Worm (Caenorhabditis elegans): Measurements from ENCODE around the gene R01H2.4.

The R01H2.4 gene

ce11 chrIII:7064185-7064584 is at the start of gene R01H2.4:
R01H2.4 (minus strand) TSS chrIII:7064285.
- TF ChIP-seq cog-1 (tag; optimal IDR thresholded peaks at IDR 0.05) (no peak), med-1 (GFP tag; optimal IDR thresholded peaks at IDR 0.05; ENCODE audit: insufficient read depth) (no peak), T22C8.4 (GFP tag; IDR thresholded peaks at IDR 0.05) (no peak), ref-1 (GFP tag; conservative IDR thresholded peaks at IDR 0.05) (no peak), ztf-23 (GFP tag; IDR thresholded peaks at IDR 0.05) (no peak), ztf-29 (GFP tag; IDR thresholded peaks at IDR 0.05) (no peak), klf-2 (GFP tag; conservative IDR thresholded peaks at IDR 0.05) (no peak), flt-1 (GFP tag; IDR thresholded peaks at IDR 0.05) (no peak), tab-1 (GFP tag; IDR thresholded peaks at IDR 0.05) (no peak)

- TF ChIP-seq T22C8.4 (GFP tag; IDR thresholded peaks at IDR 0.05) = no peak
- TF ChIP-seq flt-1 (GFP tag; IDR thresholded peaks at IDR 0.05) = no peak
- TF ChIP-seq med-1 (GFP tag; optimal IDR thresholded peaks at IDR 0.05; ENCODE audit: insufficient read depth) = no peak
- no peak for TF ChIP-seq tab-1 (GFP tag; IDR thresholded peaks at IDR 0.05)
- TF ChIP-seq cog-1 (tag; optimal IDR thresholded peaks at IDR 0.05) = no peak
- TF ChIP-seq klf-2 (GFP tag; conservative IDR thresholded peaks at IDR 0.05) = no peak
- no peak for TF ChIP-seq ref-1 (GFP tag; conservative IDR thresholded peaks at IDR 0.05)
- TF ChIP-seq ztf-29 (GFP tag; IDR thresholded peaks at IDR 0.05) = no peak
- no peak for TF ChIP-seq ztf-23 (GFP tag; IDR thresholded peaks at IDR 0.05)
Observed at ce11 chrIII:7112285-7112684, 48.2 kb upstream of the R01H2.4 start.

ce11 chrIII:7111793-7112192 is 47.7 kb upstream of the R01H2.4 start, which contains the start of gene B0280.7:
B0280.7 (minus strand) TSS chrIII:7111893.
- TF ChIP-seq tab-1 (GFP tag; IDR thresholded peaks at IDR 0.05) (no peak), ztf-23 (GFP tag; IDR thresholded peaks at IDR 0.05) (no peak), flt-1 (GFP tag; IDR thresholded peaks at IDR 0.05) (no peak), klf-2 (GFP tag; conservative IDR thresholded peaks at IDR 0.05) (no peak), med-1 (GFP tag; optimal IDR thresholded peaks at IDR 0.05; ENCODE audit: insufficient read depth) (no peak), cog-1 (tag; optimal IDR thresholded peaks at IDR 0.05) (no peak), T22C8.4 (GFP tag; IDR thresholded peaks at IDR 0.05) (no peak), ztf-29 (GFP tag; IDR thresholded peaks at IDR 0.05) (no peak), ref-1 (GFP tag; conservative IDR thresholded peaks at IDR 0.05) (no peak)

ce11 chrIII:7107965-7108364 is 43.9 kb upstream of the R01H2.4 start, which contains the start of gene odd-1:
odd-1 (plus strand) TSS chrIII:7108313.
- no peak for TF ChIP-seq klf-2 (GFP tag; conservative IDR thresholded peaks at IDR 0.05)
- no peak for TF ChIP-seq med-1 (GFP tag; optimal IDR thresholded peaks at IDR 0.05; ENCODE audit: insufficient read depth)
- TF ChIP-seq tab-1 (GFP tag; IDR thresholded peaks at IDR 0.05) = no peak
- TF ChIP-seq cog-1 (tag; optimal IDR thresholded peaks at IDR 0.05) = no peak
- TF ChIP-seq flt-1 (GFP tag; IDR thresholded peaks at IDR 0.05) = no peak
- no peak for TF ChIP-seq ztf-23 (GFP tag; IDR thresholded peaks at IDR 0.05)
- no peak for TF ChIP-seq T22C8.4 (GFP tag; IDR thresholded peaks at IDR 0.05)
- TF ChIP-seq ztf-29 (GFP tag; IDR thresholded peaks at IDR 0.05) = no peak
- no peak for TF ChIP-seq ref-1 (GFP tag; conservative IDR thresholded peaks at IDR 0.05)

- TF ChIP-seq cog-1 (tag; optimal IDR thresholded peaks at IDR 0.05) (no peak), ztf-29 (GFP tag; IDR thresholded peaks at IDR 0.05) (no peak), flt-1 (GFP tag; IDR thresholded peaks at IDR 0.05) (no peak), ref-1 (GFP tag; conservative IDR thresholded peaks at IDR 0.05) (no peak), med-1 (GFP tag; optimal IDR thresholded peaks at IDR 0.05; ENCODE audit: insufficient read depth) (no peak), tab-1 (GFP tag; IDR thresholded peaks at IDR 0.05) (no peak), klf-2 (GFP tag; conservative IDR thresholded peaks at IDR 0.05) (no peak), T22C8.4 (GFP tag; IDR thresholded peaks at IDR 0.05) (no peak), ztf-23 (GFP tag; IDR thresholded peaks at IDR 0.05) (no peak)
Observed at ce11 chrIII:7106854-7107253, 42.8 kb upstream of the R01H2.4 start.

ce11 chrIII:7103940-7104440 is 39.9 kb upstream of the R01H2.4 start, which contains the start of gene cpg-2:
cpg-2 (minus strand) TSS chrIII:7103990.
- no peak for TF ChIP-seq med-1 (GFP tag; optimal IDR thresholded peaks at IDR 0.05; ENCODE audit: insufficient read depth)
- no peak for TF ChIP-seq ztf-23 (GFP tag; IDR thresholded peaks at IDR 0.05)
- TF ChIP-seq tab-1 (GFP tag; IDR thresholded peaks at IDR 0.05) = no peak
- no peak for TF ChIP-seq flt-1 (GFP tag; IDR thresholded peaks at IDR 0.05)
- no peak for TF ChIP-seq T22C8.4 (GFP tag; IDR thresholded peaks at IDR 0.05)
- no peak for TF ChIP-seq cog-1 (tag; optimal IDR thresholded peaks at IDR 0.05)
- no peak for TF ChIP-seq ztf-29 (GFP tag; IDR thresholded peaks at IDR 0.05)
- no peak for TF ChIP-seq ref-1 (GFP tag; conservative IDR thresholded peaks at IDR 0.05)
- no peak for TF ChIP-seq klf-2 (GFP tag; conservative IDR thresholded peaks at IDR 0.05)

- TF ChIP-seq flt-1 (GFP tag; IDR thresholded peaks at IDR 0.05) (no peak), ztf-23 (GFP tag; IDR thresholded peaks at IDR 0.05) (no peak), med-1 (GFP tag; optimal IDR thresholded peaks at IDR 0.05; ENCODE audit: insufficient read depth) (no peak), klf-2 (GFP tag; conservative IDR thresholded peaks at IDR 0.05) (no peak), T22C8.4 (GFP tag; IDR thresholded peaks at IDR 0.05) (no peak)
Observed at ce11 chrIII:7101814-7102477, 37.9 kb upstream of the R01H2.4 start.

ce11 chrIII:7100001-7100400 is 35.9 kb upstream of the R01H2.4 start, which contains the start of gene ZK418.11:
ZK418.11 (plus strand) TSS chrIII:7100289.
- no peak for TF ChIP-seq klf-2 (GFP tag; conservative IDR thresholded peaks at IDR 0.05)
- no peak for TF ChIP-seq tab-1 (GFP tag; IDR thresholded peaks at IDR 0.05)
- no peak for TF ChIP-seq cog-1 (tag; optimal IDR thresholded peaks at IDR 0.05)
- no peak for TF ChIP-seq flt-1 (GFP tag; IDR thresholded peaks at IDR 0.05)
- TF ChIP-seq med-1 (GFP tag; optimal IDR thresholded peaks at IDR 0.05; ENCODE audit: insufficient read depth) = no peak
- TF ChIP-seq T22C8.4 (GFP tag; IDR thresholded peaks at IDR 0.05) = no peak
- no peak for TF ChIP-seq ztf-29 (GFP tag; IDR thresholded peaks at IDR 0.05)
- TF ChIP-seq ztf-23 (GFP tag; IDR thresholded peaks at IDR 0.05) = no peak
- no peak for TF ChIP-seq ref-1 (GFP tag; conservative IDR thresholded peaks at IDR 0.05)

- TF ChIP-seq T22C8.4 (GFP tag; IDR thresholded peaks at IDR 0.05) (no peak), cog-1 (tag; optimal IDR thresholded peaks at IDR 0.05) (no peak), klf-2 (GFP tag; conservative IDR thresholded peaks at IDR 0.05) (no peak), flt-1 (GFP tag; IDR thresholded peaks at IDR 0.05) (no peak), ztf-23 (GFP tag; IDR thresholded peaks at IDR 0.05) (no peak), ztf-29 (GFP tag; IDR thresholded peaks at IDR 0.05) (no peak), ref-1 (GFP tag; conservative IDR thresholded peaks at IDR 0.05) (no peak), tab-1 (GFP tag; IDR thresholded peaks at IDR 0.05) (no peak), med-1 (GFP tag; optimal IDR thresholded peaks at IDR 0.05; ENCODE audit: insufficient read depth) (no peak)
Observed at ce11 chrIII:7096481-7096880, 32.4 kb upstream of the R01H2.4 start.

Data from whole organism, midembryonic.